Worm (Caenorhabditis elegans) whole organism, L4 larva: Measurements from ENCODE around the gene C49C8.8.

ENCODE experiments used
- F44E2.7 ChIP-seq: fragments of 200-800 bp; sonication (Bioruptor generic); IDR thresholded peaks from 2 replicates; pipeline ENCODE4 v2.1.2; 2022; ENCODE audit warnings: missing genetic modification characterization, missing compliant biosample characterization
- F49E8.2 ChIP-seq: sonication (generic microtip); optimal IDR thresholded peaks from 2 replicates; lab custom pipeline; 2016; ENCODE audit warnings: missing compliant biosample characterization, mild to moderate bottlenecking, missing genetic modification characterization, borderline replicate concordance
- T20F7.1 ChIP-seq: fragments of 200-800 bp; sonication (Bioruptor generic); optimal IDR thresholded peaks from 2 replicates; lab custom pipeline; 2018; ENCODE audit warnings: mild to moderate bottlenecking, missing genetic modification characterization, missing compliant biosample characterization
- T26A8.4 ChIP-seq: fragments of 200-800 bp; sonication (Bioruptor generic); IDR thresholded peaks from 2 replicates; pipeline ENCODE4 v1.3.6; 2022; ENCODE audit warnings: missing genetic modification characterization, missing compliant biosample characterization
- Y105C5A.15 ChIP-seq: fragments of 200-800 bp; sonication (Bioruptor generic); IDR thresholded peaks from 2 replicates; pipeline ENCODE4 v1.3.6; 2022; ENCODE audit warnings: missing genetic modification characterization, missing compliant biosample characterization
- Y48G9A.11 ChIP-seq: fragments of 200-800 bp; sonication (Bioruptor generic); IDR thresholded peaks from 2 replicates; pipeline ENCODE4 v1.3.6; 2022; ENCODE audit warnings: missing genetic modification reagents, missing genetic modification characterization, missing compliant biosample characterization
- Y5F2A.4 ChIP-seq: fragments of 200-800 bp; sonication (Bioruptor generic); optimal IDR thresholded peaks from 2 replicates; lab custom pipeline; 2018; ENCODE audit warnings: mild to moderate bottlenecking, missing genetic modification characterization, missing compliant biosample characterization
- aha-1 ChIP-seq: fragments of 150-350 bp; peaks from one replicate; lab custom pipeline; 2014; ENCODE audit warnings: missing biosample characterization, missing genetic modification characterization
- ceh-44 ChIP-seq: fragments of 200-800 bp; sonication (Bioruptor generic); IDR thresholded peaks from 2 replicates; pipeline ENCODE4 v1.3.6; 2022; ENCODE audit warnings: missing genetic modification reagents, missing genetic modification characterization, missing compliant biosample characterization
- ces-1 ChIP-seq: fragments of 150-350 bp; sonication (generic microtip); optimal IDR thresholded peaks from 4 replicates; lab custom pipeline; 2014; ENCODE audit warnings: missing biosample characterization, missing genetic modification reagents, missing genetic modification characterization
- ctbp-1 ChIP-seq: fragments of 200-800 bp; sonication (Bioruptor generic); IDR thresholded peaks from 2 replicates; pipeline ENCODE4 v1.3.6; 2022; ENCODE audit warnings: missing genetic modification reagents, missing genetic modification characterization, missing compliant biosample characterization
- daf-16 ChIP-seq, 3 experiments: sonication (generic microtip); optimal IDR thresholded peaks; 2 replicates each; lab custom pipeline; 2016 to 2017; ENCODE audit warnings: missing genetic modification characterization in 3 of 3, missing genetic modification reagents in 3 of 3, mild to moderate bottlenecking in 2 of 3, missing compliant biosample characterization in 2 of 3, missing biosample characterization in 1 of 3, moderate library complexity in 1 of 3
- daf-8 ChIP-seq: fragments of 200-800 bp; sonication (Bioruptor generic); IDR thresholded peaks from 2 replicates; pipeline ENCODE4 v1.3.6; 2022; ENCODE audit warnings: missing genetic modification characterization, missing compliant biosample characterization
- dmd-6 ChIP-seq: fragments of 200-800 bp; sonication (Bioruptor generic); IDR thresholded peaks from 2 replicates; pipeline ENCODE4 v1.3.6; 2022; ENCODE audit warnings: missing genetic modification reagents, missing genetic modification characterization, missing compliant biosample characterization
- dpl-1 ChIP-seq: fragments of 150-350 bp; optimal IDR thresholded peaks from 2 replicates; lab custom pipeline; 2014; ENCODE audit warnings: missing biosample characterization, missing genetic modification reagents, missing genetic modification characterization
- dve-1 ChIP-seq: sonication (generic microtip); optimal IDR thresholded peaks from 2 replicates; lab custom pipeline; 2017; ENCODE audit warnings: antibody characterized with exemption, mild to moderate bottlenecking, missing genetic modification characterization, missing compliant biosample characterization; ENCODE audit not compliant: insufficient read depth
- egl-43 ChIP-seq: fragments of 200-800 bp; sonication (Bioruptor generic); IDR thresholded peaks from 2 replicates; pipeline ENCODE4 v1.3.6; 2022; ENCODE audit warnings: missing genetic modification reagents, missing genetic modification characterization, missing compliant biosample characterization
- gei-8 ChIP-seq: fragments of 200-800 bp; sonication (Bioruptor generic); optimal IDR thresholded peaks from 2 replicates; lab custom pipeline; 2018; ENCODE audit warnings: mild to moderate bottlenecking, missing genetic modification characterization, missing compliant biosample characterization
- hif-1 ChIP-seq, 2 experiments: sonication (generic microtip); optimal IDR thresholded peaks; 2 replicates each; lab custom pipeline; 2016 to 2017; ENCODE audit warnings: missing compliant biosample characterization in 2 of 2, missing genetic modification characterization in 2 of 2, missing genetic modification reagents in 2 of 2, missing genotype in 2 of 2, mild to moderate bottlenecking in 1 of 2
- hmg-1.1 ChIP-seq: fragments of 200-800 bp; sonication (Bioruptor generic); IDR thresholded peaks from 2 replicates; pipeline ENCODE4 v1.3.6; 2022; ENCODE audit warnings: missing genetic modification reagents, missing genetic modification characterization, missing compliant biosample characterization
- lim-7 ChIP-seq: fragments of 200-800 bp; sonication (Bioruptor generic); IDR thresholded peaks from 2 replicates; pipeline ENCODE4 v1.3.6; 2022; ENCODE audit warnings: missing genetic modification characterization, missing compliant biosample characterization
- mes-2 ChIP-seq: sonication (generic microtip); optimal IDR thresholded peaks from 2 replicates; lab custom pipeline; 2016; ENCODE audit warnings: missing genotype, mild to moderate bottlenecking, missing genetic modification characterization, missing compliant biosample characterization; ENCODE audit not compliant: poor library complexity, severe bottlenecking
- mxl-2 ChIP-seq: fragments of 200-800 bp; sonication (Bioruptor generic); conservative IDR thresholded peaks from 2 replicates; pipeline ENCODE4 v1.3.6; 2022; ENCODE audit warnings: missing genetic modification reagents, missing genetic modification characterization, missing compliant biosample characterization
- nhr-11 ChIP-seq: fragments of 150-350 bp; optimal IDR thresholded peaks from 2 replicates; lab custom pipeline; 2014; ENCODE audit warnings: missing biosample characterization, missing genetic modification characterization
- nhr-111 ChIP-seq: fragments of 200-800 bp; sonication (Bioruptor generic); optimal IDR thresholded peaks from 2 replicates; lab custom pipeline; 2018; ENCODE audit warnings: mild to moderate bottlenecking, missing genetic modification characterization, missing compliant biosample characterization
- nhr-25 ChIP-seq: sonication (generic microtip); optimal IDR thresholded peaks from 2 replicates; lab custom pipeline; 2017; ENCODE audit warnings: missing genetic modification characterization, mild to moderate bottlenecking, missing compliant biosample characterization, antibody characterized with exemption, moderate library complexity, borderline replicate concordance; ENCODE audit not compliant: insufficient read depth
- nhr-41 ChIP-seq: fragments of 200-800 bp; sonication (Bioruptor generic); IDR thresholded peaks from 2 replicates; pipeline ENCODE4 v1.3.6; 2022; ENCODE audit warnings: missing genetic modification reagents, missing genetic modification characterization, missing compliant biosample characterization
- nhr-42 ChIP-seq: fragments of 200-800 bp; sonication (Bioruptor generic); IDR thresholded peaks from 2 replicates; pipeline ENCODE4 v1.3.6; 2022; ENCODE audit warnings: missing genetic modification characterization, missing compliant biosample characterization
- nhr-76 ChIP-seq: fragments of 150-350 bp; optimal IDR thresholded peaks from 2 replicates; lab custom pipeline; 2014; ENCODE audit warnings: missing biosample characterization, missing genetic modification characterization
- nhr-77 ChIP-seq: fragments of 150-350 bp; optimal IDR thresholded peaks from 2 replicates; lab custom pipeline; 2014; ENCODE audit warnings: missing biosample characterization, missing genetic modification characterization
- pha-4 ChIP-seq, 2 experiments: fragments of 150-350 bp in 1 of 2; fragments of 200-800 bp in 1 of 2; sonication (Bioruptor generic) in 1 of 2; IDR thresholded peaks in 1 of 2; optimal IDR thresholded peaks in 1 of 2; 2 replicates each; pipeline versions ENCODE4 v1.3.6 to Lab custom; 2014 to 2022; ENCODE audit warnings: missing genetic modification characterization in 2 of 2, missing genetic modification reagents in 2 of 2, missing biosample characterization in 1 of 2, missing compliant biosample characterization in 1 of 2
- php-3 ChIP-seq: fragments of 200-800 bp; sonication (Bioruptor generic); IDR thresholded peaks from 2 replicates; pipeline ENCODE4 v1.3.6; 2022; ENCODE audit warnings: missing genetic modification reagents, missing genetic modification characterization, missing compliant biosample characterization
- pqm-1 ChIP-seq: sonication (generic microtip); optimal IDR thresholded peaks from 2 replicates; lab custom pipeline; 2017; ENCODE audit warnings: missing biosample characterization, missing genetic modification characterization
- snpc-4 ChIP-seq: fragments of 150-350 bp; optimal IDR thresholded peaks from 2 replicates; lab custom pipeline; 2014; ENCODE audit warnings: missing biosample characterization, missing genetic modification characterization
- zag-1 ChIP-seq: fragments of 150-350 bp; optimal IDR thresholded peaks from 2 replicates; lab custom pipeline; 2014; ENCODE audit warnings: missing biosample characterization, missing genetic modification characterization
- zfp-2 ChIP-seq: sonication (generic microtip); optimal IDR thresholded peaks from 2 replicates; lab custom pipeline; 2016; ENCODE audit warnings: mild to moderate bottlenecking, missing genetic modification characterization, missing compliant biosample characterization

C49C8.8 gene

ce11 chrIV:8620102-8620733 is 31.7 kb upstream of the C49C8.8 start, which contains the start of gene lin-49 (continued):
- TF ChIP-seq ces-1 (GFP tag; lab: Kevin White, UChicago) (no peak), snpc-4 (tag; lab: Kevin White, UChicago) (no peak), nhr-76 (tag; lab: Kevin White, UChicago) (no peak), dve-1 (tag; lab: Kevin White, UChicago) (peak; percentile 87), Y48G9A.11 (GFP tag; lab: Robert Waterston, UW) (no peak), dmd-6 (peak; percentile 62), daf-16 (GFP tag; optimal IDR thresholded peaks at IDR 0.05; lab: Kevin White, UChicago) (peak in 1 of 2 experiments; percentile 79), daf-16 (tag; optimal IDR thresholded peaks at IDR 0.05; lab: Kevin White, UChicago) (peak; percentile 80)
- TF ChIP-seq, all 104 proteins: peak for 30

- TF ChIP-seq zfp-2 (no peak), daf-8 (GFP tag; lab: Robert Waterston, UW) (no peak), ceh-44 (no peak), Y105C5A.15 (GFP tag; lab: Robert Waterston, UW) (no peak), nhr-41 (no peak), nhr-42 (GFP tag; lab: Robert Waterston, UW) (no peak), ctbp-1 (GFP tag; lab: Robert Waterston, UW) (no peak), php-3 (no peak), Y5F2A.4 (GFP tag; lab: Kevin White, UChicago) (no peak), zag-1 (tag; lab: Kevin White, UChicago) (no peak), gei-8 (GFP tag; lab: Kevin White, UChicago) (no peak), mes-2 (tag; lab: Kevin White, UChicago) (no peak), F44E2.7 (GFP tag; lab: Robert Waterston, UW) (no peak)
- TF ChIP-seq, all 104 proteins: peak for 0
These were observed 26.2 kb upstream of the C49C8.8 start for ce11 chrIV:8625730-8626129.

DNA sequence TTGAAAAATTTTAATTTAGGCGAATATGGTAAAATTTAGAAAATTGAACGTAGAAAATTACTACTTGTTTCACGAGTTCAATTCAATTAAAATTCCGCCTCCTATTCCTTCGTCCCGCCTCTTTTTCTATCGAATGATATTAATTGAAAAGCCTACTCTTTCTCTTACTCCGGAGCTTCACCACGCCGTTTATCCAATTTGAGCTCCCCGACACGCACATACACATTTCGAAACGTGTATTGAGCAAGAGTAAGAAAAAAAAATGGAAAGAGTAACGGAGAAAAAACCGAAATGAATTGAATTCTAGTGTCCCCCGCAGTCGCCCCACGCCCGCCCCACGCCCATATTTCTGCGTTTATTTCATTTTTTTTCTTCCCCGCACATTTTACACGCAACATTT is 25.6 kb upstream of the C49C8.8 start:
- TF ChIP-seq dpl-1 (GFP tag; lab: Kevin White, UChicago) (no peak), Y48G9A.11 (GFP tag; lab: Robert Waterston, UW) (no peak), ctbp-1 (GFP tag; lab: Robert Waterston, UW) (0 out of 2 replicates have a peak, but pooled peaks have one; percentile 18), nhr-41 (no peak), hmg-1.1 (GFP tag; lab: Robert Waterston, UW) (no peak), F49E8.2 (tag; lab: Kevin White, UChicago) (no peak), nhr-25 (tag; lab: Kevin White, UChicago) (no peak), nhr-111 (GFP tag; lab: Kevin White, UChicago) (no peak), lim-7 (GFP tag; lab: Robert Waterston, UW) (no peak), mxl-2 (GFP tag; lab: Robert Waterston, UW) (no peak), egl-43 (GFP tag; lab: Robert Waterston, UW) (0 out of 2 replicates have a peak, but pooled peaks have one; percentile 24), ces-1 (GFP tag; lab: Kevin White, UChicago) (no peak), gei-8 (GFP tag; lab: Kevin White, UChicago) (no peak), pqm-1 (tag; lab: Kevin White, UChicago) (no peak), T20F7.1 (GFP tag; lab: Kevin White, UChicago) (no peak), pha-4 (GFP tag; IDR thresholded peaks at IDR 0.05; lab: Robert Waterston, UW) (0 out of 2 replicates have a peak, but pooled peaks have one; percentile 8), pha-4 (tag; optimal IDR thresholded peaks at IDR 0.05; lab: Kevin White, UChicago) (no peak), nhr-11 (tag; lab: Kevin White, UChicago) (no peak), T26A8.4 (GFP tag; lab: Robert Waterston, UW) (peak; percentile 70; the same call in 1 of the 2 replicates), hif-1 (tag; optimal IDR thresholded peaks at IDR 0.05; lab: Kevin White, UChicago) (peak in 1 of 2 experiments; percentile 4), aha-1 (tag; lab: Kevin White, UChicago) (peak; percentile 8), nhr-77 (no peak)
